Worm (Caenorhabditis elegans) whole organism, L2 larva: Measurements from ENCODE around the gene F42A9.6.

Experiments used
- elt-1 ChIP-seq: fragments of 150-350 bp; optimal IDR thresholded peaks from 2 replicates; lab custom pipeline; 2014; ENCODE audit warnings: missing biosample characterization, missing genetic modification characterization
- elt-3 ChIP-seq: sonication (generic microtip); optimal IDR thresholded peaks from 2 replicates; lab custom pipeline; 2017; ENCODE audit warnings: missing biosample characterization, missing genetic modification characterization
- fos-1 ChIP-seq: fragments of 150-350 bp; optimal IDR thresholded peaks from 2 replicates; lab custom pipeline; 2014; ENCODE audit warnings: missing biosample characterization, missing genetic modification characterization
- lin-13 ChIP-seq: fragments of 150-350 bp; optimal IDR thresholded peaks from 2 replicates; lab custom pipeline; 2014; ENCODE audit warnings: missing biosample characterization, missing genetic modification reagents, missing genetic modification characterization
- nhr-10 ChIP-seq: sonication (generic microtip); optimal IDR thresholded peaks from 2 replicates; lab custom pipeline; 2017; ENCODE audit warnings: missing biosample characterization, missing genetic modification characterization

ce11 chrIV:8615314-8615713, 6.3 kb downstream of the F42A9.6 start:
- no peak for TF ChIP-seq fos-1 (tag; lab: Kevin White, UChicago)
- TF ChIP-seq elt-1 (tag; lab: Kevin White, UChicago) = no peak
- TF ChIP-seq lin-13 = no peak
- TF ChIP-seq elt-3 (tag; lab: Kevin White, UChicago) = no peak
- no peak for TF ChIP-seq nhr-10 (tag; lab: Kevin White, UChicago)
